Worm (Caenorhabditis elegans) whole organism, early embryonic: ENCODE results near the gene cdc-48.1.

Experiments
- B0310.2 ChIP-seq: sonication (generic microtip); optimal IDR thresholded peaks from 2 replicates; lab custom pipeline; 2016; ENCODE audit warnings: mild to moderate bottlenecking, missing genetic modification characterization, missing compliant biosample characterization
- F13C5.2 ChIP-seq: sonication (generic microtip); optimal IDR thresholded peaks from 2 replicates; lab custom pipeline; 2017; ENCODE audit warnings: mild to moderate bottlenecking, missing genetic modification characterization, inconsistent platforms, missing compliant biosample characterization
- aly-1 ChIP-seq: sonication (generic microtip); optimal IDR thresholded peaks from 2 replicates; lab custom pipeline; 2016; ENCODE audit warnings: missing genetic modification characterization, missing compliant biosample characterization
- ama-1 ChIP-seq: fragments of 150-350 bp; optimal IDR thresholded peaks from 2 replicates; lab custom pipeline; 2014
- ceh-36 ChIP-seq: sonication (generic microtip); optimal IDR thresholded peaks from 2 replicates; lab custom pipeline; 2016; ENCODE audit warnings: missing genetic modification characterization, inconsistent platforms, missing compliant biosample characterization
- ets-7 ChIP-seq: sonication (generic microtip); optimal IDR thresholded peaks from 2 replicates; lab custom pipeline; 2016; ENCODE audit warnings: missing genotype, missing genetic modification characterization, missing compliant biosample characterization
- flt-1 ChIP-seq: fragments of 200-800 bp; sonication (Bioruptor generic); IDR thresholded peaks from 2 replicates; pipeline ENCODE4 v1.3.6; 2022; ENCODE audit warnings: missing genetic modification characterization, missing compliant biosample characterization
- hnd-1 ChIP-seq: sonication (generic microtip); optimal IDR thresholded peaks from 2 replicates; lab custom pipeline; 2016; ENCODE audit warnings: missing genetic modification characterization, missing compliant biosample characterization
- pes-1 ChIP-seq: fragments of 200-800 bp; sonication (Bioruptor generic); IDR thresholded peaks from 2 replicates; pipeline ENCODE4 v1.3.6; 2022; ENCODE audit warnings: missing genetic modification reagents, missing genetic modification characterization, missing compliant biosample characterization
- scrt-1 ChIP-seq: fragments of 200-800 bp; sonication (Bioruptor generic); IDR thresholded peaks from 2 replicates; pipeline ENCODE4 v1.3.6; 2022; ENCODE audit warnings: missing genetic modification characterization, missing compliant biosample characterization
- sea-1 ChIP-seq: fragments of 200-800 bp; sonication (Bioruptor generic); conservative IDR thresholded peaks from 2 replicates; pipeline ENCODE4 v1.3.6; 2022; ENCODE audit warnings: missing genetic modification characterization, missing compliant biosample characterization
- tbx-11 ChIP-seq: fragments of 200-800 bp; sonication (Bioruptor generic); IDR thresholded peaks from 2 replicates; pipeline ENCODE4 v1.3.6; 2022; ENCODE audit warnings: missing genetic modification characterization, missing compliant biosample characterization
- tbx-37 ChIP-seq: fragments of 200-800 bp; sonication (Bioruptor generic); conservative IDR thresholded peaks from 2 replicates; pipeline ENCODE4 v1.3.6; 2022; ENCODE audit warnings: missing genetic modification reagents, missing genetic modification characterization, missing compliant biosample characterization
- tra-4 ChIP-seq: sonication (generic microtip); optimal IDR thresholded peaks from 2 replicates; lab custom pipeline; 2017; ENCODE audit warnings: missing genetic modification characterization, missing compliant biosample characterization

DNA sequence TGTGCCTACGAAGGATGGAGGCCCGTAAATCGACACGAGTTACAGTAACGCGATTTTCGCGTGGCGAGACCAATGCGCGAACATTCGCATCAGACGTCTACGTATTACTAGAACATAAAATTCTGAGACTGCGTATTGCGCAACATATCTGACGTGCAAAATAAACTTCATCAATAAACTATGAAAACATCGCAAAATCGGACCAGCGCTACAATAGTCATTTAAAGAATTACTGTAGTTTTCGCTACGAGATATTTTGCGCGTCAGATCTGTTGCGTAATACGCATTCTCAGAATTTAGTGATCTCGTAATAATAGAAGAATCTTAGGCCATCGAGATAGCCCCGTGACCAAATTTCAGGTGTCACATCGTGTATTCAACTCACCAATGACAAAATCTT, 31.1 kb upstream of the cdc-48.1 start:
- TF ChIP-seq tbx-37 (GFP tag; lab: Robert Waterston, UW) (no peak), ama-1 (lab: Kevin White, UChicago) (no peak), ets-7 (no peak), aly-1 (tag; lab: Kevin White, UChicago) (no peak), F13C5.2 (no peak), pes-1 (GFP tag; lab: Robert Waterston, UW) (no peak), scrt-1 (GFP tag; lab: Robert Waterston, UW) (no peak), flt-1 (GFP tag; lab: Robert Waterston, UW) (no peak), B0310.2 (tag; lab: Kevin White, UChicago) (no peak), ceh-36 (tag; lab: Kevin White, UChicago) (no peak), tra-4 (no peak), hnd-1 (tag; lab: Kevin White, UChicago) (no peak), sea-1 (GFP tag; lab: Robert Waterston, UW) (no peak), tbx-11 (no peak)
